Worm (Caenorhabditis elegans): ENCODE results near the gene C29F7.10.

ce11 chrX:13417479-13417878 lies 13.8 kb downstream of the C29F7.10 start:
- TF ChIP-seq unc-62 (GFP tag; optimal IDR thresholded peaks at IDR 0.05) = no peak
- no peak for TF ChIP-seq sea-2 (GFP tag; IDR thresholded peaks at IDR 0.05)
- no peak for TF ChIP-seq chd-7 (tag; optimal IDR thresholded peaks at IDR 0.05)
- no peak for TF ChIP-seq aptf-2 (GFP tag; conservative IDR thresholded peaks at IDR 0.05)
- no peak for TF ChIP-seq hmg-1.2 (GFP tag; IDR thresholded peaks at IDR 0.05)
- no peak for TF ChIP-seq ekl-4 (GFP tag; IDR thresholded peaks at IDR 0.05)
- TF ChIP-seq atf-7 (tag; optimal IDR thresholded peaks at IDR 0.05) = no peak
- TF ChIP-seq snpc-4 (GFP tag; optimal IDR thresholded peaks at IDR 0.05) = no peak
- no peak for TF ChIP-seq snpc-4 (tag; optimal IDR thresholded peaks at IDR 0.05)
- no peak for TF ChIP-seq tlf-1 (GFP tag; optimal IDR thresholded peaks at IDR 0.05)
- TF ChIP-seq nhr-90 (tag; optimal IDR thresholded peaks at IDR 0.05) = no peak
- TF ChIP-seq somi-1 (GFP tag; optimal IDR thresholded peaks at IDR 0.05) = no peak
- no peak for TF ChIP-seq ztf-28 (GFP tag; IDR thresholded peaks at IDR 0.05)

Data from whole organism, young adult.